Worm (Caenorhabditis elegans): ENCODE data around the gene F26G1.2.

ce11 chrII:4747697-4748096, 15.2 kb upstream of the F26G1.2 start:
- TF ChIP-seq nfya-1 (tag; optimal IDR thresholded peaks at IDR 0.05) (no peak), tbx-2 (tag; optimal IDR thresholded peaks at IDR 0.05) (no peak), C08G9.2 (tag; optimal IDR thresholded peaks at IDR 0.05) (no peak), ceh-48 (tag; optimal IDR thresholded peaks at IDR 0.05) (no peak), ama-1 (optimal IDR thresholded peaks at IDR 0.05) (no peak), F13H6.1 (tag; optimal IDR thresholded peaks at IDR 0.05) (no peak), dve-1 (tag; optimal IDR thresholded peaks at IDR 0.05) (no peak), K02D7.2 (tag; optimal IDR thresholded peaks at IDR 0.05) (no peak)
